Worm (Caenorhabditis elegans) whole organism, L1 larva: ENCODE data around the gene W06A7.4.

Experiments
- aly-2 ChIP-seq: fragments of 150-350 bp; optimal IDR thresholded peaks from 2 replicates; lab custom pipeline; 2014; ENCODE audit warnings: missing biosample characterization, missing genetic modification characterization
- ceh-82 ChIP-seq, 3 experiments: fragments of 150-350 bp in 1 of 3; sonication (generic microtip) in 2 of 3; optimal IDR thresholded peaks; 2 replicates each; lab custom pipeline; 2014 to 2017; ENCODE audit warnings: missing biosample characterization in 3 of 3, missing genetic modification characterization in 3 of 3
- dpl-1 ChIP-seq, 3 experiments: fragments of 150-350 bp in 2 of 3; sonication (generic microtip) in 1 of 3; optimal IDR thresholded peaks; 2 replicates each; lab custom pipeline; 2014 to 2017; ENCODE audit warnings: missing biosample characterization in 3 of 3, missing genetic modification characterization in 3 of 3, missing genetic modification reagents in 3 of 3
- elt-3 ChIP-seq, 6 experiments: fragments of 150-350 bp in 1 of 6; sonication (generic microtip); optimal IDR thresholded peaks; 2 replicates each; lab custom pipeline; 2017 to 2018; ENCODE audit warnings: missing biosample characterization in 6 of 6, missing genetic modification characterization in 6 of 6, inconsistent platforms in 1 of 6
- lin-39 ChIP-seq: fragments of 150-350 bp; optimal IDR thresholded peaks from 2 replicates; lab custom pipeline; 2014; ENCODE audit warnings: missing biosample characterization, missing genetic modification reagents, missing genetic modification characterization
- lir-3 ChIP-seq: sonication (generic microtip); optimal IDR thresholded peaks from 2 replicates; lab custom pipeline; 2016; ENCODE audit warnings: mild to moderate bottlenecking, missing genetic modification characterization, moderate library complexity, missing compliant biosample characterization; ENCODE audit not compliant: poor library complexity
- mef-2 ChIP-seq: fragments of 150-350 bp; optimal IDR thresholded peaks from 2 replicates; lab custom pipeline; 2014; ENCODE audit warnings: missing biosample characterization, missing genetic modification characterization
- nhr-11 ChIP-seq: fragments of 150-350 bp; optimal IDR thresholded peaks from 2 replicates; lab custom pipeline; 2014; ENCODE audit warnings: missing biosample characterization, missing genetic modification characterization
- nhr-90 ChIP-seq: sonication (generic microtip); optimal IDR thresholded peaks from 2 replicates; lab custom pipeline; 2016; ENCODE audit warnings: mild to moderate bottlenecking, missing genetic modification characterization, missing compliant biosample characterization; ENCODE audit not compliant: poor library complexity
- pax-3 ChIP-seq: fragments of 200-800 bp; sonication (Bioruptor generic); optimal IDR thresholded peaks from 2 replicates; lab custom pipeline; 2018; ENCODE audit warnings: mild to moderate bottlenecking, missing genetic modification characterization, moderate library complexity, missing compliant biosample characterization
- zag-1 ChIP-seq: fragments of 150-350 bp; optimal IDR thresholded peaks from 2 replicates; lab custom pipeline; 2014; ENCODE audit warnings: missing biosample characterization, missing genetic modification characterization
- ztf-4 ChIP-seq: fragments of 150-350 bp; optimal IDR thresholded peaks from 2 replicates; lab custom pipeline; 2014; ENCODE audit warnings: missing biosample characterization, missing genetic modification characterization

- TF ChIP-seq mef-2 = no peak
- TF ChIP-seq nhr-11 (tag; lab: Kevin White, UChicago) = no peak
- no peak for TF ChIP-seq ztf-4
- no peak for TF ChIP-seq aly-2 (tag; lab: Kevin White, UChicago)
- TF ChIP-seq nhr-90 (tag; lab: Kevin White, UChicago) = no peak
- TF ChIP-seq ceh-82 (tag; optimal IDR thresholded peaks at IDR 0.05; lab: Kevin White, UChicago) = no peak
- TF ChIP-seq pax-3 (tag; lab: Kevin White, UChicago) = no peak
- no peak for TF ChIP-seq elt-3 (tag; optimal IDR thresholded peaks at IDR 0.05; lab: Kevin White, UChicago)
- TF ChIP-seq dpl-1 (GFP tag; optimal IDR thresholded peaks at IDR 0.05; lab: Kevin White, UChicago) = no peak
- no peak for TF ChIP-seq zag-1 (tag; lab: Kevin White, UChicago)
- no peak for TF ChIP-seq lir-3
- no peak for TF ChIP-seq lin-39 (tag; lab: Kevin White, UChicago)
These were observed 33.4 kb upstream of the W06A7.4 start for ce11 chrV:14790792-14791191.
